Fruit fly (Drosophila melanogaster) S2 (cell line): ENCODE results near the gene yellow-f.

Experiments used
- CG8478 ChIP-seq: fragments of >200 bp; optimal IDR thresholded peaks from 2 replicates; lab custom pipeline; 2018
- CTCF ChIP-seq, 2 experiments: fragments of >200 bp; optimal IDR thresholded peaks; 2 replicates each; lab custom pipeline; 2018

dm6 chr3R:13018284-13018900 is 25.4 kb upstream of the yellow-f start:
- TF ChIP-seq CG8478 (lab: Kevin White, UChicago): no peak
- TF ChIP-seq CTCF (optimal IDR thresholded peaks at IDR 0.05; lab: Kevin White, UChicago): no peak
